Worm (Caenorhabditis elegans) whole organism, L3 larva: ENCODE data around the gene rpb-4.
A peak's percentile ranks its signal among the peaks of the same experiment; 100 is the strongest.

Experiments used
- R02D3.7 ChIP-seq: fragments of 150-350 bp; optimal IDR thresholded peaks from 2 replicates; lab custom pipeline; 2014; ENCODE audit warnings: missing biosample characterization, missing genetic modification characterization
- ZK546.5 ChIP-seq: sonication (generic microtip); optimal IDR thresholded peaks from 2 replicates; lab custom pipeline; 2017; ENCODE audit warnings: missing biosample characterization, missing genetic modification characterization
- aly-2 ChIP-seq: fragments of 150-350 bp; optimal IDR thresholded peaks from 2 replicates; lab custom pipeline; 2014; ENCODE audit warnings: missing biosample characterization, missing genetic modification characterization
- ama-1 ChIP-seq: fragments of 150-350 bp; optimal IDR thresholded peaks from 2 replicates; lab custom pipeline; 2018
- ceh-16 ChIP-seq: sonication (generic microtip); optimal IDR thresholded peaks from 2 replicates; lab custom pipeline; 2017; ENCODE audit warnings: missing biosample characterization, missing genetic modification characterization
- ceh-28 ChIP-seq: fragments of 150-350 bp; optimal IDR thresholded peaks from 2 replicates; lab custom pipeline; 2014; ENCODE audit warnings: missing biosample characterization, missing genetic modification reagents, missing genetic modification characterization
- ceh-82 ChIP-seq: fragments of 150-350 bp; optimal IDR thresholded peaks from 2 replicates; lab custom pipeline; 2014; ENCODE audit warnings: missing biosample characterization, missing genetic modification characterization
- ceh-9 ChIP-seq: sonication (generic microtip); optimal IDR thresholded peaks from 2 replicates; lab custom pipeline; 2018; ENCODE audit warnings: missing biosample characterization, missing genetic modification characterization
- daf-12 ChIP-seq: fragments of 150-350 bp; optimal IDR thresholded peaks from 2 replicates; lab custom pipeline; 2014; ENCODE audit warnings: missing biosample characterization, missing genetic modification reagents, missing genetic modification characterization
- egl-27 ChIP-seq: sonication (generic microtip); optimal IDR thresholded peaks from 4 replicates; lab custom pipeline; 2017; ENCODE audit warnings: missing biosample characterization, missing genetic modification reagents, missing genetic modification characterization
- egl-5 ChIP-seq: fragments of 150-350 bp; optimal IDR thresholded peaks from 2 replicates; lab custom pipeline; 2017; ENCODE audit warnings: missing biosample characterization, missing genetic modification reagents, missing genetic modification characterization, inconsistent platforms
- elt-1 ChIP-seq: fragments of 150-350 bp; optimal IDR thresholded peaks from 2 replicates; lab custom pipeline; 2014; ENCODE audit warnings: missing biosample characterization, missing genetic modification characterization
- elt-2 ChIP-seq: sonication (generic microtip); optimal IDR thresholded peaks from 2 replicates; lab custom pipeline; 2016; ENCODE audit warnings: missing genetic modification reagents, mild to moderate bottlenecking, missing genetic modification characterization, missing compliant biosample characterization
- elt-3 ChIP-seq, 3 experiments: fragments of 150-350 bp in 1 of 3; sonication (generic microtip) in 2 of 3; optimal IDR thresholded peaks; 2 replicates in 2 of 3; 4 replicates in 1 of 3; lab custom pipeline; 2014 to 2017; ENCODE audit warnings: missing biosample characterization in 3 of 3, missing genetic modification characterization in 3 of 3
- eor-1 ChIP-seq, 2 experiments: fragments of 150-350 bp; optimal IDR thresholded peaks; 2 replicates each; lab custom pipeline; 2014 to 2018; ENCODE audit warnings: missing biosample characterization in 2 of 2, missing genetic modification characterization in 2 of 2
- fkh-10 ChIP-seq: sonication (generic microtip); optimal IDR thresholded peaks from 2 replicates; lab custom pipeline; 2017; ENCODE audit warnings: missing biosample characterization, missing genetic modification reagents, missing genetic modification characterization
- fkh-2 ChIP-seq: fragments of 150-350 bp; optimal IDR thresholded peaks from 2 replicates; lab custom pipeline; 2014; ENCODE audit warnings: missing biosample characterization, missing genetic modification reagents, missing genetic modification characterization
- fos-1 ChIP-seq: fragments of 150-350 bp; optimal IDR thresholded peaks from 2 replicates; lab custom pipeline; 2014; ENCODE audit warnings: missing biosample characterization, missing genetic modification characterization
- hmg-11 ChIP-seq: sonication (generic microtip); optimal IDR thresholded peaks from 2 replicates; lab custom pipeline; 2016; ENCODE audit warnings: missing genetic modification characterization, missing compliant biosample characterization
- jun-1 ChIP-seq: fragments of 150-350 bp; optimal IDR thresholded peaks from 2 replicates; lab custom pipeline; 2014; ENCODE audit warnings: missing biosample characterization, missing genetic modification reagents, missing genetic modification characterization
- lin-15B ChIP-seq: fragments of 150-350 bp; optimal IDR thresholded peaks from 2 replicates; lab custom pipeline; 2014; ENCODE audit warnings: missing biosample characterization, missing genetic modification characterization
- lin-39 ChIP-seq: fragments of 150-350 bp; optimal IDR thresholded peaks from 2 replicates; lab custom pipeline; 2018; ENCODE audit warnings: missing biosample characterization, missing genetic modification reagents, missing genetic modification characterization
- lsy-12 ChIP-seq: sonication (generic microtip); optimal IDR thresholded peaks from 2 replicates; lab custom pipeline; 2016; ENCODE audit warnings: mild to moderate bottlenecking, missing genetic modification characterization, missing compliant biosample characterization
- mdl-1 ChIP-seq: fragments of 150-350 bp; optimal IDR thresholded peaks from 2 replicates; lab custom pipeline; 2014; ENCODE audit warnings: missing biosample characterization, missing genetic modification characterization
- mml-1 ChIP-seq: fragments of 150-350 bp; sonication (generic microtip); optimal IDR thresholded peaks from 3 replicates; lab custom pipeline; 2014; ENCODE audit warnings: missing biosample characterization, missing genetic modification characterization
- nfya-1 ChIP-seq: sonication (generic microtip); optimal IDR thresholded peaks from 2 replicates; lab custom pipeline; 2017; ENCODE audit warnings: missing genetic modification characterization, mild to moderate bottlenecking, missing compliant biosample characterization, antibody characterized with exemption, moderate library complexity; ENCODE audit not compliant: insufficient read depth
- nhr-11 ChIP-seq: fragments of 150-350 bp; optimal IDR thresholded peaks from 2 replicates; lab custom pipeline; 2014; ENCODE audit warnings: missing biosample characterization, missing genetic modification characterization
- nhr-12 ChIP-seq: fragments of 150-350 bp; optimal IDR thresholded peaks from 2 replicates; lab custom pipeline; 2014; ENCODE audit warnings: missing biosample characterization, missing genetic modification characterization
- nhr-23 ChIP-seq: fragments of 150-350 bp; optimal IDR thresholded peaks from 2 replicates; lab custom pipeline; 2014; ENCODE audit warnings: missing biosample characterization, missing genetic modification reagents, missing genetic modification characterization
- nhr-237 ChIP-seq: fragments of 150-350 bp; optimal IDR thresholded peaks from 2 replicates; lab custom pipeline; 2014; ENCODE audit warnings: missing biosample characterization, missing genetic modification characterization
- nhr-25 ChIP-seq: sonication (generic microtip); optimal IDR thresholded peaks from 2 replicates; lab custom pipeline; 2017; ENCODE audit warnings: missing biosample characterization, missing genetic modification characterization
- nhr-28 ChIP-seq: fragments of 150-350 bp; optimal IDR thresholded peaks from 2 replicates; lab custom pipeline; 2014; ENCODE audit warnings: missing biosample characterization, missing genetic modification characterization
- nhr-43 ChIP-seq: sonication (generic microtip); optimal IDR thresholded peaks from 2 replicates; lab custom pipeline; 2016; ENCODE audit warnings: mild to moderate bottlenecking, missing genetic modification characterization, missing compliant biosample characterization; ENCODE audit not compliant: poor library complexity, severe bottlenecking
- nhr-67 ChIP-seq: fragments of 150-350 bp; optimal IDR thresholded peaks from 2 replicates; lab custom pipeline; 2014; ENCODE audit warnings: missing biosample characterization, missing genetic modification characterization
- nhr-76 ChIP-seq: fragments of 150-350 bp; sonication (generic microtip); optimal IDR thresholded peaks from 5 replicates; lab custom pipeline; 2014; ENCODE audit warnings: missing biosample characterization, missing genetic modification characterization
- nhr-77 ChIP-seq: fragments of 150-350 bp; optimal IDR thresholded peaks from 2 replicates; lab custom pipeline; 2014; ENCODE audit warnings: missing biosample characterization, missing genetic modification characterization
- pha-4 ChIP-seq: fragments of 150-350 bp; optimal IDR thresholded peaks from 2 replicates; lab custom pipeline; 2014; ENCODE audit warnings: missing biosample characterization, missing genetic modification reagents, missing genetic modification characterization
- pqm-1 ChIP-seq: fragments of 150-350 bp; optimal IDR thresholded peaks from 2 replicates; lab custom pipeline; 2017; ENCODE audit warnings: missing biosample characterization, missing genetic modification characterization, inconsistent platforms
- sea-2 ChIP-seq: fragments of 150-350 bp; sonication (generic microtip); optimal IDR thresholded peaks from 4 replicates; lab custom pipeline; 2014; ENCODE audit warnings: missing biosample characterization, missing genetic modification reagents, missing genetic modification characterization
- skn-1 ChIP-seq: fragments of 150-350 bp; optimal IDR thresholded peaks from 2 replicates; lab custom pipeline; 2014; ENCODE audit warnings: missing biosample characterization, missing genetic modification characterization
- snpc-4 ChIP-seq: fragments of 150-350 bp; optimal IDR thresholded peaks from 2 replicates; lab custom pipeline; 2014; ENCODE audit warnings: missing biosample characterization, missing genetic modification characterization
- tbx-2 ChIP-seq: sonication (generic microtip); optimal IDR thresholded peaks from 2 replicates; lab custom pipeline; 2016; ENCODE audit warnings: mild to moderate bottlenecking, missing genetic modification characterization, missing compliant biosample characterization
- unc-39 ChIP-seq: sonication (generic microtip); optimal IDR thresholded peaks from 4 replicates; lab custom pipeline; 2017; ENCODE audit warnings: missing biosample characterization, missing genetic modification characterization
- unc-62 ChIP-seq: fragments of 150-350 bp; sonication (generic microtip); optimal IDR thresholded peaks from 4 replicates; lab custom pipeline; 2014; ENCODE audit warnings: missing biosample characterization, missing genetic modification reagents, missing genetic modification characterization
- zag-1 ChIP-seq: fragments of 150-350 bp; optimal IDR thresholded peaks from 2 replicates; lab custom pipeline; 2014; ENCODE audit warnings: missing biosample characterization, missing genetic modification characterization
- ztf-4 ChIP-seq: fragments of 150-350 bp; optimal IDR thresholded peaks from 2 replicates; lab custom pipeline; 2014; ENCODE audit warnings: missing biosample characterization, missing genetic modification characterization

The rpb-4 gene

ce11 chrII:7357176-7357575 is 17.1 kb upstream of the rpb-4 start:
- no peak for TF ChIP-seq nhr-76 (tag; lab: Kevin White, UChicago)
- TF ChIP-seq eor-1 (tag; optimal IDR thresholded peaks at IDR 0.05; lab: Kevin White, UChicago) = no peak
- TF ChIP-seq aly-2 (tag; lab: Kevin White, UChicago) = no peak
- no peak for TF ChIP-seq ama-1 (lab: Kevin White, UChicago)
- TF ChIP-seq zag-1 (tag; lab: Kevin White, UChicago) = no peak
- no peak for TF ChIP-seq ZK546.5 (tag; lab: Kevin White, UChicago)
- TF ChIP-seq nhr-11 = no peak
- no peak for TF ChIP-seq sea-2 (GFP tag; lab: Kevin White, UChicago)
- TF ChIP-seq nfya-1 (tag; lab: Kevin White, UChicago) = no peak
- TF ChIP-seq pha-4 = no peak

DNA sequence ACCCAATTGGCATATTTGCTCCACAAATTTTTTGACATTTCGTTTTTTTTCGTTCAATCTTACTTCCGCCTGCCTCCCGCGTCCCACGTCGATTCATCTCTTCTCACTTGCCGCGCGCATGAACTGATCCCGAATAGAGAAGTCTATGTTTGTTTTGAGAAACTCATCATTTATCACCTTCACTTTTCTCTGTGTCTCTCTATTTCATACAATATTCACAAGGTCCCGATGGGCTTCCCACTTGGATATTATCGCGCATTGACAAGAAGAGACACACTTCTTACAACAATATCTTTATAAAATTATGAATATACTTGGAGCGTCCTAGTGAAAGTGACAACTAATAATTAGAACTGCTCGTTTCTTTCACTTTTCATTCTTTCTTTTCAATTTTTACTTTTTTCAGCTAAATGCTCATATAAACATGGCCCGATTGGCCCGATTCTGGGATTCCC is 15.8 kb upstream of the rpb-4 start, which contains the start of gene insc-1:
TSS of gene insc-1 (plus strand) at position 405 of the 455 bp plus-strand sequence.
- TF ChIP-seq ztf-4 = no peak
- no peak for TF ChIP-seq elt-2
- TF ChIP-seq mml-1 (tag; lab: Kevin White, UChicago) = no peak
- no peak for TF ChIP-seq R02D3.7 (tag; lab: Kevin White, UChicago)
- no peak for TF ChIP-seq fkh-2 (tag; lab: Kevin White, UChicago)
- no peak for TF ChIP-seq nhr-237 (tag; lab: Kevin White, UChicago)
- no peak for TF ChIP-seq lin-39 (tag; lab: Kevin White, UChicago)
- TF ChIP-seq ZK546.5 (tag; lab: Kevin White, UChicago) = no peak
- no peak for TF ChIP-seq lin-15B (tag; lab: Kevin White, UChicago)
- no peak for TF ChIP-seq skn-1 (tag; lab: Kevin White, UChicago)
- TF ChIP-seq fkh-10 (GFP tag; lab: Kevin White, UChicago) = no peak
- no peak for TF ChIP-seq eor-1 (tag; optimal IDR thresholded peaks at IDR 0.05; lab: Kevin White, UChicago)
- TF ChIP-seq ceh-28 (tag; lab: Kevin White, UChicago) = no peak
- no peak for TF ChIP-seq nhr-43 (tag; lab: Kevin White, UChicago)
- TF ChIP-seq ceh-82 (tag; lab: Kevin White, UChicago) = no peak
- TF ChIP-seq aly-2 (tag; lab: Kevin White, UChicago) = no peak
- no peak for TF ChIP-seq nhr-12
- TF ChIP-seq unc-62 (GFP tag; lab: Kevin White, UChicago) = no peak
- TF ChIP-seq egl-27 = no peak
- TF ChIP-seq ama-1 (lab: Kevin White, UChicago) = no peak

DNA sequence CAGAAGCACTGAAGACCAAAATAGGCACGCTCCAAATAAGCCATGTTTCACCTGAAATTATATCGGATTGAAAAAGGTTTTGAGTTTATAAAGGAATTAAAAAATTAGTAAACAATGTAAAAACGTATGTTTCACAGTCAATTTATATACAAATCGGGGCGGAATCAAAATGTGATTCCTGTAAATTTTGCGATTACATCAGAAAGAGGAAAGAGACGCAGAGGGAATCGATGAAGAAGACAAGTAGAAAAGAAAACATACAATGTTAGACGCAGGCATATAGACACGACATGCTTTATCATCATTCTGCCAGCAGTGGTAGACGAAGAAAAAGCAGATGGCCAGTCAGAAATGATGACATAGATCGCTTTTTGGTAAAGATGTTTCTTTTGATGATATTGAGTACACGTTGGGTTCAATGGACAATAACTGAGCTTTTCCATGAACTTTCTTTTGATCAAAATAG is 10.3 kb upstream of the rpb-4 start, which contains the start of gene msra-1:
TSS of gene msra-1 (minus strand) at position 51 of the 466 bp plus-strand sequence.
- TF ChIP-seq mml-1 (tag; lab: Kevin White, UChicago) = no peak
- TF ChIP-seq nhr-28 (tag; lab: Kevin White, UChicago) = no peak
- TF ChIP-seq nhr-76 (tag; lab: Kevin White, UChicago) = no peak
- TF ChIP-seq zag-1 (tag; lab: Kevin White, UChicago) = no peak
- TF ChIP-seq nhr-77 (tag; lab: Kevin White, UChicago) = no peak
- no peak for TF ChIP-seq lsy-12 (tag; lab: Kevin White, UChicago)
- no peak for TF ChIP-seq nhr-11
- no peak for TF ChIP-seq mdl-1 (tag; lab: Kevin White, UChicago)
- TF ChIP-seq nhr-12 = no peak
- peak; percentile 57 for TF ChIP-seq ceh-28 (tag; lab: Kevin White, UChicago)
- peak; percentile 74 for TF ChIP-seq elt-2
- TF ChIP-seq elt-3 (tag; optimal IDR thresholded peaks at IDR 0.05; lab: Kevin White, UChicago) = no peak
- TF ChIP-seq skn-1 (tag; lab: Kevin White, UChicago) = peak; percentile 99
- no peak for TF ChIP-seq lin-15B (tag; lab: Kevin White, UChicago)
- no peak for TF ChIP-seq ceh-82 (tag; lab: Kevin White, UChicago)
- no peak for TF ChIP-seq eor-1 (tag; optimal IDR thresholded peaks at IDR 0.05; lab: Kevin White, UChicago)
- no peak for TF ChIP-seq egl-5 (tag; lab: Kevin White, UChicago)
- no peak for TF ChIP-seq fkh-10 (GFP tag; lab: Kevin White, UChicago)
- no peak for TF ChIP-seq nhr-67
- no peak for TF ChIP-seq elt-1 (tag; lab: Kevin White, UChicago)
- TF ChIP-seq nhr-43 (tag; lab: Kevin White, UChicago) = no peak
- no peak for TF ChIP-seq sea-2 (GFP tag; lab: Kevin White, UChicago)
- TF ChIP-seq pha-4 = peak; percentile 32
- no peak for TF ChIP-seq nhr-25 (tag; lab: Kevin White, UChicago)
- no peak for TF ChIP-seq unc-39
- TF ChIP-seq ZK546.5 (tag; lab: Kevin White, UChicago) = no peak
- no peak for TF ChIP-seq jun-1
- TF ChIP-seq hmg-11 (tag; lab: Kevin White, UChicago) = peak; percentile 21
- TF ChIP-seq fkh-2 (tag; lab: Kevin White, UChicago) = no peak
- no peak for TF ChIP-seq daf-12 (tag; lab: Kevin White, UChicago)
- peak; percentile 30 for TF ChIP-seq snpc-4
- TF ChIP-seq aly-2 (tag; lab: Kevin White, UChicago) = no peak
- no peak for TF ChIP-seq fos-1
- no peak for TF ChIP-seq nhr-23
- peak; percentile 72 for TF ChIP-seq pqm-1 (tag; lab: Kevin White, UChicago)
- peak; percentile 70 for TF ChIP-seq nfya-1 (tag; lab: Kevin White, UChicago)
- TF ChIP-seq ceh-9 (tag; lab: Kevin White, UChicago) = no peak
- no peak for TF ChIP-seq egl-27
- TF ChIP-seq ceh-16 (tag; lab: Kevin White, UChicago) = no peak
- TF ChIP-seq R02D3.7 (tag; lab: Kevin White, UChicago) = no peak
- no peak for TF ChIP-seq lin-39 (tag; lab: Kevin White, UChicago)
- no peak for TF ChIP-seq tbx-2 (tag; lab: Kevin White, UChicago)
